Fruit fly (Drosophila melanogaster) whole organism, embryonic: ENCODE data around the gene ebd1.
A peak's percentile ranks its signal among the peaks of the same experiment; 100 is the strongest.

ENCODE experiments used
- ATbp ChIP-seq: fragments of 200-800 bp; sonication (Bioruptor generic); optimal IDR thresholded peaks from 2 replicates; lab custom pipeline; 2017; ENCODE audit warnings: missing biosample characterization, mild to moderate bottlenecking, missing genetic modification characterization, missing genetic modification reagents
- CG10654 ChIP-seq: fragments of 200-800 bp; sonication (Bioruptor generic); optimal IDR thresholded peaks from 2 replicates; lab custom pipeline; 2016; ENCODE audit warnings: missing biosample characterization, missing genetic modification characterization
- CG11085 ChIP-seq: fragments of 200-800 bp; sonication (Bioruptor generic); IDR thresholded peaks from 2 replicates; pipeline ENCODE4 v1.3.6; 2022; ENCODE audit warnings: missing biosample characterization, missing genetic modification characterization
- CG12071 ChIP-seq: fragments of 200-800 bp; sonication (Bioruptor generic); optimal IDR thresholded peaks from 3 replicates; lab custom pipeline; 2018; ENCODE audit warnings: missing biosample characterization, mild to moderate bottlenecking, missing genetic modification characterization
- CG12299 ChIP-seq: fragments of 200-800 bp; sonication (Bioruptor generic); optimal IDR thresholded peaks from 2 replicates; lab custom pipeline; 2018; ENCODE audit warnings: missing biosample characterization, mild to moderate bottlenecking, missing genetic modification characterization
- CG13424 ChIP-seq: fragments of 200-800 bp; sonication (Bioruptor generic); optimal IDR thresholded peaks from 2 replicates; lab custom pipeline; 2019; ENCODE audit warnings: missing biosample characterization, mild to moderate bottlenecking, missing genetic modification characterization, moderate library complexity
- CG15269 ChIP-seq: fragments of 200-800 bp; sonication (Bioruptor generic); optimal IDR thresholded peaks from 2 replicates; lab custom pipeline; 2018; ENCODE audit warnings: missing biosample characterization, mild to moderate bottlenecking, missing genetic modification characterization, moderate library complexity
- CG15479 ChIP-seq: fragments of 200-800 bp; sonication (Bioruptor generic); optimal IDR thresholded peaks from 3 replicates; lab custom pipeline; 2019; ENCODE audit warnings: missing biosample characterization, mild to moderate bottlenecking, missing genetic modification characterization, moderate library complexity
- CG16863 ChIP-seq: fragments of 200-800 bp; sonication (Bioruptor generic); optimal IDR thresholded peaks from 3 replicates; lab custom pipeline; 2016; ENCODE audit warnings: missing biosample characterization, missing genetic modification characterization
- CG18476 ChIP-seq: fragments of 200-800 bp; sonication (Bioruptor generic); optimal IDR thresholded peaks from 2 replicates; lab custom pipeline; 2016; ENCODE audit warnings: missing biosample characterization, mild to moderate bottlenecking, missing genetic modification characterization
- CG18764 ChIP-seq: fragments of 200-800 bp; sonication (Bioruptor generic); optimal IDR thresholded peaks from 3 replicates; lab custom pipeline; 2016; ENCODE audit warnings: missing biosample characterization, missing genetic modification characterization
- CG30403 ChIP-seq: fragments of 200-800 bp; sonication (Bioruptor generic); optimal IDR thresholded peaks from 3 replicates; lab custom pipeline; 2016; ENCODE audit warnings: missing biosample characterization, missing genetic modification characterization
- CG32767 ChIP-seq: fragments of 200-800 bp; sonication (Bioruptor generic); IDR thresholded peaks from 2 replicates; pipeline ENCODE4 v1.3.6; 2022; ENCODE audit warnings: missing biosample characterization, missing genetic modification characterization
- CG3407 ChIP-seq: fragments of 200-800 bp; sonication (Bioruptor generic); optimal IDR thresholded peaks from 2 replicates; lab custom pipeline; 2018; ENCODE audit warnings: missing biosample characterization, mild to moderate bottlenecking, missing genetic modification characterization
- CG34422 ChIP-seq: fragments of 200-800 bp; sonication (Bioruptor generic); IDR thresholded peaks from 3 replicates; pipeline ENCODE4 v1.3.6; 2022; ENCODE audit warnings: missing biosample characterization, missing genetic modification characterization
- CG3995 ChIP-seq: fragments of 200-800 bp; sonication (Bioruptor generic); optimal IDR thresholded peaks from 3 replicates; lab custom pipeline; 2016; ENCODE audit warnings: missing biosample characterization, missing genetic modification characterization
- CG4617 ChIP-seq: fragments of 200-800 bp; sonication (Bioruptor generic); optimal IDR thresholded peaks from 3 replicates; lab custom pipeline; 2016; ENCODE audit warnings: missing biosample characterization, missing genetic modification characterization, borderline replicate concordance
- Camta ChIP-seq: fragments of 200-800 bp; sonication (Bioruptor generic); optimal IDR thresholded peaks from 2 replicates; lab custom pipeline; 2016; ENCODE audit warnings: missing biosample characterization, missing genetic modification characterization
- Dek ChIP-seq: fragments of 200-800 bp; sonication (Bioruptor generic); optimal IDR thresholded peaks from 3 replicates; lab custom pipeline; 2019; ENCODE audit warnings: missing biosample characterization, mild to moderate bottlenecking, missing genetic modification characterization, moderate library complexity
- Dll ChIP-seq: fragments of 200-800 bp; sonication (Bioruptor generic); IDR thresholded peaks from 4 replicates; pipeline ENCODE4 v1.3.6; 2022; ENCODE audit warnings: missing biosample characterization, missing genetic modification characterization; ENCODE audit not compliant: partially characterized antibody
- Gsc ChIP-seq: fragments of 200-800 bp; sonication (Bioruptor generic); IDR thresholded peaks from 2 replicates; pipeline ENCODE4 v1.3.6; 2022; ENCODE audit warnings: missing biosample characterization, missing genetic modification characterization
- Hr3 ChIP-seq: fragments of 200-800 bp; sonication (Bioruptor generic); optimal IDR thresholded peaks from 3 replicates; lab custom pipeline; 2016; ENCODE audit warnings: missing biosample characterization, missing genetic modification characterization
- Hsf ChIP-seq: fragments of 200-800 bp; sonication (Bioruptor generic); optimal IDR thresholded peaks from 3 replicates; lab custom pipeline; 2016; ENCODE audit warnings: missing biosample characterization, missing genetic modification characterization
- Lpt ChIP-seq: fragments of >200 bp; optimal IDR thresholded peaks from 2 replicates; lab custom pipeline; 2018; ENCODE audit warnings: missing biosample characterization, missing genetic modification characterization
- Myb ChIP-seq: fragments of 200-800 bp; sonication (Bioruptor generic); optimal IDR thresholded peaks from 2 replicates; lab custom pipeline; 2016; ENCODE audit warnings: missing biosample characterization, missing genetic modification characterization
- Neu2 ChIP-seq: fragments of 200-800 bp; sonication (Bioruptor generic); optimal IDR thresholded peaks from 3 replicates; lab custom pipeline; 2016; ENCODE audit warnings: missing biosample characterization, missing genetic modification characterization, borderline replicate concordance
- Ptx1 ChIP-seq: fragments of 200-800 bp; sonication (Bioruptor generic); IDR thresholded peaks from 2 replicates; pipeline ENCODE4 v1.3.6; 2022; ENCODE audit warnings: missing biosample characterization, missing genetic modification characterization
- Taf1 ChIP-seq: fragments of 200-800 bp; sonication (Bioruptor generic); IDR thresholded peaks from 2 replicates; pipeline ENCODE4 v1.3.6; 2022; ENCODE audit warnings: missing biosample characterization, missing genetic modification characterization
- Tbp ChIP-seq: fragments of >200 bp; optimal IDR thresholded peaks from 2 replicates; lab custom pipeline; 2018; ENCODE audit warnings: missing biosample characterization, missing genetic modification characterization
- ac ChIP-seq: fragments of 200-800 bp; sonication (Bioruptor generic); optimal IDR thresholded peaks from 3 replicates; lab custom pipeline; 2017; ENCODE audit warnings: missing biosample characterization, mild to moderate bottlenecking, missing genetic modification characterization
- ase ChIP-seq: fragments of 200-800 bp; sonication (Bioruptor generic); IDR thresholded peaks from 3 replicates; pipeline ENCODE4 v1.3.6; 2022; ENCODE audit warnings: missing biosample characterization, missing genetic modification characterization
- ash1 ChIP-seq: fragments of 200-800 bp; sonication (Bioruptor generic); optimal IDR thresholded peaks from 2 replicates; lab custom pipeline; 2018; ENCODE audit warnings: missing biosample characterization, mild to moderate bottlenecking, missing genetic modification characterization
- az2 ChIP-seq: fragments of 200-800 bp; sonication (Bioruptor generic); optimal IDR thresholded peaks from 3 replicates; lab custom pipeline; 2016; ENCODE audit warnings: missing biosample characterization, missing genetic modification characterization
- cg ChIP-seq: fragments of 200-800 bp; sonication (Bioruptor generic); optimal IDR thresholded peaks from 3 replicates; lab custom pipeline; 2019; ENCODE audit warnings: missing biosample characterization, mild to moderate bottlenecking, missing genetic modification characterization, moderate library complexity
- en ChIP-seq: fragments of 200-800 bp; sonication (Bioruptor generic); optimal IDR thresholded peaks from 2 replicates; lab custom pipeline; 2016; ENCODE audit warnings: missing biosample characterization, missing genetic modification characterization
- fd3F ChIP-seq: fragments of 200-800 bp; sonication (Bioruptor generic); optimal IDR thresholded peaks from 2 replicates; lab custom pipeline; 2018; ENCODE audit warnings: missing biosample characterization, mild to moderate bottlenecking, missing genetic modification characterization, moderate library complexity
- gcm ChIP-seq: fragments of 200-800 bp; sonication (Bioruptor generic); optimal IDR thresholded peaks from 2 replicates; lab custom pipeline; 2019; ENCODE audit warnings: missing biosample characterization, mild to moderate bottlenecking, missing genetic modification characterization, moderate library complexity
- gem ChIP-seq: fragments of 200-800 bp; sonication (Bioruptor generic); optimal IDR thresholded peaks from 2 replicates; lab custom pipeline; 2019; ENCODE audit warnings: missing biosample characterization, mild to moderate bottlenecking, missing genetic modification characterization, moderate library complexity
- gsb ChIP-seq: fragments of 200-800 bp; sonication (Bioruptor generic); IDR thresholded peaks from 2 replicates; pipeline ENCODE4 v1.3.6; 2022; ENCODE audit warnings: missing biosample characterization, missing genetic modification characterization
- hb ChIP-seq: fragments of 200-800 bp; sonication (Bioruptor generic); IDR thresholded peaks from 3 replicates; pipeline ENCODE4 v1.3.6; 2022; ENCODE audit warnings: missing biosample characterization, missing genetic modification characterization; ENCODE audit not compliant: partially characterized antibody
- klu ChIP-seq: fragments of 200-800 bp; sonication (Bioruptor generic); IDR thresholded peaks from 2 replicates; pipeline ENCODE4 v1.3.6; 2022; ENCODE audit warnings: missing biosample characterization, missing genetic modification characterization
- lola ChIP-seq, 3 experiments: fragments of >200 bp in 2 of 3; fragments of 200-800 bp in 1 of 3; sonication (Bioruptor generic) in 1 of 3; optimal IDR thresholded peaks; 2 replicates each; lab custom pipeline; 2017 to 2019; ENCODE audit warnings: missing biosample characterization in 3 of 3, missing genetic modification characterization in 3 of 3, mild to moderate bottlenecking in 1 of 3, moderate library complexity in 1 of 3
- maf-S ChIP-seq: fragments of 200-800 bp; sonication (Bioruptor generic); optimal IDR thresholded peaks from 2 replicates; lab custom pipeline; 2016; ENCODE audit warnings: missing biosample characterization, missing genetic modification characterization
- mam ChIP-seq: fragments of 200-800 bp; sonication (Bioruptor generic); optimal IDR thresholded peaks from 3 replicates; lab custom pipeline; 2016; ENCODE audit warnings: missing biosample characterization, missing genetic modification characterization
- repo ChIP-seq: fragments of 200-800 bp; sonication (Bioruptor generic); optimal IDR thresholded peaks from 2 replicates; lab custom pipeline; 2016; ENCODE audit warnings: missing biosample characterization, missing genetic modification characterization
- seq ChIP-seq: fragments of 200-800 bp; sonication (Bioruptor generic); IDR thresholded peaks from 2 replicates; pipeline ENCODE4 v1.3.6; 2022; ENCODE audit warnings: missing biosample characterization, missing genetic modification characterization
- slp2 ChIP-seq: fragments of 200-800 bp; sonication (Bioruptor generic); optimal IDR thresholded peaks from 2 replicates; lab custom pipeline; 2016; ENCODE audit warnings: missing biosample characterization, missing genetic modification characterization
- unc-4 ChIP-seq: fragments of 200-800 bp; sonication (Bioruptor generic); IDR thresholded peaks from 2 replicates; pipeline ENCODE4 v1.3.6; 2022; ENCODE audit warnings: missing biosample characterization, missing genetic modification characterization; ENCODE audit not compliant: partially characterized antibody
- zen ChIP-seq: fragments of 200-800 bp; sonication (Bioruptor generic); optimal IDR thresholded peaks from 3 replicates; lab custom pipeline; 2018; ENCODE audit warnings: missing biosample characterization, mild to moderate bottlenecking, missing genetic modification characterization, moderate library complexity

ebd1 gene

DNA sequence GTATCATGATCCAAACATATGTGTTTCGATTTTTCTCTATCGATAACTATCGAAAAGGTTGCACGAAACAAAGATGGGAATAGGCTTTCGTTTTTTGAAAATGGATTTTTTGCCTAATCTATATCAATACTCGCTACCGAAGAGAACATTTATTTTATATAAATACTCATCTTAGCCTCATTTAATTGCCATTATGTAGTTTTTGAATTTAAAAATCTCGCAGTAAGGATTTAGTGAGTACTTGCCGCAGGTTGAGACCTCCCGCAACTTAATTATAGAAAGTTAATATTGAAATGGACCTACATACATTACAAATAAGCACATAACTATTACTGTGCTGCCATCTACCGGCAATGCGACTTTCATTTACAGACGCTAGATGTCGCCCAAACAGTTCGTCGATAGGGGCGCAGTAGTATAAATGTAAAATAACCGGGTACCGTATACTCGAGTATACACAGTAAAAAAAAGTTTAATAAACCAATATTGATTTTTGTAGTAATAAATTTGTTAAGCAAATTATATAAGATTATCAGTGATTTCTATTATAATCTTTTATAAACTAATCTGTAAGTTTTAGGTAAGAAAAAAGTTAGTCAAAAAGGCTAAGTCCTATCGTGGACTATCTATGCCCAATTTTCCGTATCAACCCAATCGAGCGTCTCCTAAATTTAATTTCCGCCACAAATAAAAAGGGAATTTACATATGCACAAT is 26.6 kb upstream of the ebd1 start, which contains the start of gene CG13896 (continued):
- TF ChIP-seq CG30403 (GFP tag; lab: Kevin White, UChicago) = peak; percentile 95
- TF ChIP-seq CG12299 (tag; lab: Kevin White, UChicago) = peak; percentile 70
- TF ChIP-seq maf-S (GFP tag; lab: Kevin White, UChicago) = peak; percentile 91
- peak; percentile 90 for TF ChIP-seq CG16863 (GFP tag; lab: Kevin White, UChicago)
- no peak for TF ChIP-seq seq
- peak; percentile 92 for TF ChIP-seq ash1
- TF ChIP-seq ac (GFP tag; lab: Kevin White, UChicago) = peak; percentile 50
- peak; percentile 76 for TF ChIP-seq CG15269 (tag; lab: Kevin White, UChicago)
- TF ChIP-seq Neu2 (GFP tag; lab: Kevin White, UChicago) = peak; percentile 41
- TF ChIP-seq CG18476 (GFP tag; lab: Kevin White, UChicago) = peak; percentile 71
- TF ChIP-seq en = peak; percentile 82
- peak; percentile 75 for TF ChIP-seq CG13424
- TF ChIP-seq CG4617 (GFP tag; lab: Kevin White, UChicago) = peak; percentile 79
- peak; percentile 74; the same call in 1 of the 2 replicates for TF ChIP-seq Taf1 (GFP tag; lab: Robert Waterston, UW)
- peak; percentile 84 for TF ChIP-seq CG11085
- peak in 1 of 3 experiments; percentile 49 for TF ChIP-seq lola (GFP tag; optimal IDR thresholded peaks at IDR 0.05; lab: Kevin White, UChicago)
- peak; percentile 57; the same call in 1 of the 2 replicates for TF ChIP-seq klu (GFP tag; lab: Robert Waterston, UW)
- TF ChIP-seq Lpt = no peak
- peak; percentile 62 for TF ChIP-seq CG3407 (GFP tag; lab: Kevin White, UChicago)
- TF ChIP-seq Gsc (GFP tag; lab: Robert Waterston, UW) = no peak; the same call in 1 of the 2 replicates
- peak; percentile 90 for TF ChIP-seq mam
- TF ChIP-seq Dek = peak; percentile 89
- TF ChIP-seq CG32767 (GFP tag; lab: Robert Waterston, UW) = peak; percentile 52; the same call in 1 of the 2 replicates
- peak; percentile 93 for TF ChIP-seq Hr3 (GFP tag; lab: Kevin White, UChicago)
- peak; percentile 65 for TF ChIP-seq gsb (GFP tag; lab: Robert Waterston, UW)
- TF ChIP-seq az2 (GFP tag; lab: Kevin White, UChicago) = peak; percentile 94
- peak; percentile 75 for TF ChIP-seq repo (GFP tag; lab: Kevin White, UChicago)
- TF ChIP-seq ATbp (GFP tag; lab: Kevin White, UChicago) = peak; percentile 65
- peak; percentile 90 for TF ChIP-seq ase (GFP tag; lab: Robert Waterston, UW)
- TF ChIP-seq hb (GFP tag; lab: Robert Waterston, UW) = no peak
- peak; percentile 82 for TF ChIP-seq CG34422 (GFP tag; lab: Robert Waterston, UW)
- peak; percentile 88 for TF ChIP-seq slp2 (GFP tag; lab: Kevin White, UChicago)
- peak; percentile 94 for TF ChIP-seq Hsf (GFP tag; lab: Kevin White, UChicago)
- TF ChIP-seq Myb (GFP tag; lab: Kevin White, UChicago) = peak; percentile 76
- no peak for TF ChIP-seq CG15479
- peak; percentile 91 for TF ChIP-seq Dll (GFP tag; lab: Robert Waterston, UW)
- peak; percentile 91 for TF ChIP-seq Ptx1 (GFP tag; lab: Robert Waterston, UW)
- peak; percentile 76 for TF ChIP-seq CG10654 (GFP tag; lab: Kevin White, UChicago)
- peak; percentile 9 for TF ChIP-seq CG3995 (GFP tag; lab: Kevin White, UChicago)
- peak; percentile 87 for TF ChIP-seq gcm (GFP tag; lab: Kevin White, UChicago)
- peak; percentile 37 for TF ChIP-seq Tbp (GFP tag; lab: Kevin White, UChicago)
- peak; percentile 70 for TF ChIP-seq CG12071 (GFP tag; lab: Kevin White, UChicago)
- peak; percentile 83 for TF ChIP-seq CG18764 (GFP tag; lab: Kevin White, UChicago)
- peak; percentile 67 for TF ChIP-seq fd3F (GFP tag; lab: Kevin White, UChicago)
- TF ChIP-seq Camta (GFP tag; lab: Kevin White, UChicago) = peak; percentile 89
- peak; percentile 67 for TF ChIP-seq unc-4
- TF ChIP-seq zen = peak; percentile 84
- TF ChIP-seq cg (GFP tag; lab: Kevin White, UChicago) = no peak
- peak; percentile 84 for TF ChIP-seq gem
